Fruit fly (Drosophila melanogaster) whole organism, embryonic: Measurements from ENCODE around the gene Psf2.

ENCODE experiments used
- CG10267 ChIP-seq: fragments of 200-800 bp; sonication (Bioruptor generic); optimal IDR thresholded peaks from 2 replicates; lab custom pipeline; 2018; ENCODE audit warnings: missing biosample characterization, mild to moderate bottlenecking, missing genetic modification characterization, moderate library complexity
- Dp ChIP-seq: fragments of 200-800 bp; sonication (Bioruptor generic); optimal IDR thresholded peaks from 2 replicates; lab custom pipeline; 2018; ENCODE audit warnings: missing biosample characterization, mild to moderate bottlenecking, missing genetic modification characterization, moderate library complexity
- TFAM ChIP-seq: fragments of 200-800 bp; sonication (Bioruptor generic); optimal IDR thresholded peaks from 2 replicates; lab custom pipeline; 2017; ENCODE audit warnings: missing biosample characterization, missing genetic modification characterization, inconsistent platforms
- ssp ChIP-seq: fragments of 200-800 bp; sonication (Bioruptor generic); IDR thresholded peaks from 2 replicates; pipeline ENCODE4 v1.3.6; 2022; ENCODE audit warnings: missing biosample characterization, missing genetic modification characterization
- unc-4 ChIP-seq: fragments of 200-800 bp; sonication (Bioruptor generic); IDR thresholded peaks from 2 replicates; pipeline ENCODE4 v1.3.6; 2022; ENCODE audit warnings: missing biosample characterization, missing genetic modification characterization; ENCODE audit not compliant: partially characterized antibody

- no peak for TF ChIP-seq TFAM (GFP tag; lab: Kevin White, UChicago)
- TF ChIP-seq CG10267 (tag; lab: Kevin White, UChicago) = no peak
- TF ChIP-seq ssp (GFP tag; lab: Robert Waterston, UW) = no peak
- TF ChIP-seq Dp = no peak
- TF ChIP-seq unc-4 = no peak
These were observed 28.0 kb downstream of the Psf2 start for dm6 chr2L:4359156-4359555.
